Fruit fly (Drosophila melanogaster): Measurements from ENCODE around the gene CG2120.

dm6 chrX:8178989-8179388 lies 43.4 kb downstream of the CG2120 start:
- TF ChIP-seq CG8478 (optimal IDR thresholded peaks at IDR 0.05) (no peak), CTCF (optimal IDR thresholded peaks at IDR 0.05) (no peak)
